Worm (Caenorhabditis elegans) whole organism, L4 larva: ENCODE results near the gene F56D6.22.

ENCODE experiments used
- D1046.2 ChIP-seq: fragments of 200-800 bp; sonication (Bioruptor generic); IDR thresholded peaks from 2 replicates; pipeline ENCODE4 v1.3.6; 2022; ENCODE audit warnings: missing genetic modification characterization, missing compliant biosample characterization
- F44E2.7 ChIP-seq: fragments of 200-800 bp; sonication (Bioruptor generic); IDR thresholded peaks from 2 replicates; pipeline ENCODE4 v2.1.2; 2022; ENCODE audit warnings: missing genetic modification characterization, missing compliant biosample characterization
- R02D3.7 ChIP-seq: fragments of 150-350 bp; sonication (generic microtip); optimal IDR thresholded peaks from 3 replicates; lab custom pipeline; 2014; ENCODE audit warnings: missing biosample characterization, missing genetic modification characterization
- T20F7.1 ChIP-seq: fragments of 200-800 bp; sonication (Bioruptor generic); optimal IDR thresholded peaks from 2 replicates; lab custom pipeline; 2018; ENCODE audit warnings: mild to moderate bottlenecking, missing genetic modification characterization, missing compliant biosample characterization
- Y105C5A.15 ChIP-seq: fragments of 200-800 bp; sonication (Bioruptor generic); IDR thresholded peaks from 2 replicates; pipeline ENCODE4 v1.3.6; 2022; ENCODE audit warnings: missing genetic modification characterization, missing compliant biosample characterization
- Y48G9A.11 ChIP-seq: fragments of 200-800 bp; sonication (Bioruptor generic); IDR thresholded peaks from 2 replicates; pipeline ENCODE4 v1.3.6; 2022; ENCODE audit warnings: missing genetic modification reagents, missing genetic modification characterization, missing compliant biosample characterization
- Y5F2A.4 ChIP-seq: fragments of 200-800 bp; sonication (Bioruptor generic); optimal IDR thresholded peaks from 2 replicates; lab custom pipeline; 2018; ENCODE audit warnings: mild to moderate bottlenecking, missing genetic modification characterization, missing compliant biosample characterization
- ZK337.2 ChIP-seq: fragments of 200-800 bp; sonication (Bioruptor generic); IDR thresholded peaks from 2 replicates; pipeline ENCODE4 v1.3.6; 2022; ENCODE audit warnings: missing genetic modification reagents, missing genetic modification characterization, missing compliant biosample characterization
- aha-1 ChIP-seq: fragments of 150-350 bp; peaks from one replicate; lab custom pipeline; 2014; ENCODE audit warnings: missing biosample characterization, missing genetic modification characterization
- aly-2 ChIP-seq: sonication (generic microtip); optimal IDR thresholded peaks from 2 replicates; lab custom pipeline; 2018; ENCODE audit warnings: missing biosample characterization, missing genetic modification characterization
- arid-1 ChIP-seq: fragments of 200-800 bp; sonication (Bioruptor generic); conservative IDR thresholded peaks from 2 replicates; pipeline ENCODE4 v1.3.6; 2022; ENCODE audit warnings: missing genetic modification reagents, missing genetic modification characterization, missing compliant biosample characterization
- ceh-44 ChIP-seq: fragments of 200-800 bp; sonication (Bioruptor generic); IDR thresholded peaks from 2 replicates; pipeline ENCODE4 v1.3.6; 2022; ENCODE audit warnings: missing genetic modification reagents, missing genetic modification characterization, missing compliant biosample characterization
- ces-1 ChIP-seq: fragments of 150-350 bp; sonication (generic microtip); optimal IDR thresholded peaks from 4 replicates; lab custom pipeline; 2014; ENCODE audit warnings: missing biosample characterization, missing genetic modification reagents, missing genetic modification characterization
- cey-2 ChIP-seq: sonication (generic microtip); optimal IDR thresholded peaks from 3 replicates; lab custom pipeline; 2017; ENCODE audit warnings: missing genetic modification characterization, mild to moderate bottlenecking, missing compliant biosample characterization, antibody characterized with exemption, borderline replicate concordance; ENCODE audit not compliant: insufficient read depth
- ctbp-1 ChIP-seq: fragments of 200-800 bp; sonication (Bioruptor generic); IDR thresholded peaks from 2 replicates; pipeline ENCODE4 v1.3.6; 2022; ENCODE audit warnings: missing genetic modification reagents, missing genetic modification characterization, missing compliant biosample characterization
- daf-12 ChIP-seq: fragments of 150-350 bp; optimal IDR thresholded peaks from 2 replicates; lab custom pipeline; 2014; ENCODE audit warnings: missing biosample characterization, missing genetic modification reagents, missing genetic modification characterization
- daf-19 ChIP-seq: fragments of 200-800 bp; sonication (Bioruptor generic); conservative IDR thresholded peaks from 2 replicates; pipeline ENCODE4 v1.3.6; 2022; ENCODE audit warnings: missing genetic modification characterization, missing compliant biosample characterization
- dve-1 ChIP-seq: sonication (generic microtip); optimal IDR thresholded peaks from 2 replicates; lab custom pipeline; 2017; ENCODE audit warnings: antibody characterized with exemption, mild to moderate bottlenecking, missing genetic modification characterization, missing compliant biosample characterization; ENCODE audit not compliant: insufficient read depth
- egl-27 ChIP-seq: sonication (generic microtip); optimal IDR thresholded peaks from 3 replicates; lab custom pipeline; 2017; ENCODE audit warnings: missing biosample characterization, missing genetic modification reagents, missing genetic modification characterization
- egl-43 ChIP-seq: fragments of 200-800 bp; sonication (Bioruptor generic); IDR thresholded peaks from 2 replicates; pipeline ENCODE4 v1.3.6; 2022; ENCODE audit warnings: missing genetic modification reagents, missing genetic modification characterization, missing compliant biosample characterization
- fkh-10 ChIP-seq: fragments of 150-350 bp; optimal IDR thresholded peaks from 2 replicates; lab custom pipeline; 2014; ENCODE audit warnings: missing biosample characterization, missing genetic modification reagents, missing genetic modification characterization
- gei-8 ChIP-seq: fragments of 200-800 bp; sonication (Bioruptor generic); optimal IDR thresholded peaks from 2 replicates; lab custom pipeline; 2018; ENCODE audit warnings: mild to moderate bottlenecking, missing genetic modification characterization, missing compliant biosample characterization
- hif-1 ChIP-seq, 2 experiments: sonication (generic microtip); optimal IDR thresholded peaks; 2 replicates each; lab custom pipeline; 2016 to 2017; ENCODE audit warnings: missing compliant biosample characterization in 2 of 2, missing genetic modification characterization in 2 of 2, missing genetic modification reagents in 2 of 2, missing genotype in 2 of 2, mild to moderate bottlenecking in 1 of 2
- hlh-11 ChIP-seq: fragments of 200-800 bp; sonication (Bioruptor generic); optimal IDR thresholded peaks from 2 replicates; lab custom pipeline; 2018; ENCODE audit warnings: mild to moderate bottlenecking, missing genetic modification characterization, missing compliant biosample characterization
- hmg-1.1 ChIP-seq: fragments of 200-800 bp; sonication (Bioruptor generic); IDR thresholded peaks from 2 replicates; pipeline ENCODE4 v1.3.6; 2022; ENCODE audit warnings: missing genetic modification reagents, missing genetic modification characterization, missing compliant biosample characterization
- lin-13 ChIP-seq: fragments of 150-350 bp; optimal IDR thresholded peaks from 2 replicates; lab custom pipeline; 2014; ENCODE audit warnings: missing biosample characterization, missing genetic modification reagents, missing genetic modification characterization
- lin-15B ChIP-seq: fragments of 150-350 bp; sonication (generic microtip); optimal IDR thresholded peaks from 3 replicates; lab custom pipeline; 2014; ENCODE audit warnings: missing biosample characterization, missing genetic modification characterization
- lin-29 ChIP-seq: fragments of 200-800 bp; sonication (Bioruptor generic); IDR thresholded peaks from 2 replicates; pipeline ENCODE4 v1.3.6; 2022; ENCODE audit warnings: missing genetic modification reagents, missing genetic modification characterization, missing compliant biosample characterization
- lin-38 ChIP-seq: fragments of 200-800 bp; sonication (Bioruptor generic); IDR thresholded peaks from 2 replicates; pipeline ENCODE4 v1.3.6; 2022; ENCODE audit warnings: missing genetic modification reagents, missing genetic modification characterization, missing compliant biosample characterization
- mxl-2 ChIP-seq: fragments of 200-800 bp; sonication (Bioruptor generic); conservative IDR thresholded peaks from 2 replicates; pipeline ENCODE4 v1.3.6; 2022; ENCODE audit warnings: missing genetic modification reagents, missing genetic modification characterization, missing compliant biosample characterization
- nhr-10 ChIP-seq: fragments of 150-350 bp; optimal IDR thresholded peaks from 2 replicates; lab custom pipeline; 2014; ENCODE audit warnings: missing biosample characterization, missing genetic modification characterization
- nhr-102 ChIP-seq: sonication (generic microtip); optimal IDR thresholded peaks from 2 replicates; lab custom pipeline; 2016; ENCODE audit warnings: mild to moderate bottlenecking, missing genetic modification characterization, moderate library complexity, missing compliant biosample characterization
- nhr-11 ChIP-seq: fragments of 150-350 bp; optimal IDR thresholded peaks from 2 replicates; lab custom pipeline; 2014; ENCODE audit warnings: missing biosample characterization, missing genetic modification characterization
- nhr-25 ChIP-seq: sonication (generic microtip); optimal IDR thresholded peaks from 2 replicates; lab custom pipeline; 2017; ENCODE audit warnings: missing genetic modification characterization, mild to moderate bottlenecking, missing compliant biosample characterization, antibody characterized with exemption, moderate library complexity, borderline replicate concordance; ENCODE audit not compliant: insufficient read depth
- nhr-42 ChIP-seq: fragments of 200-800 bp; sonication (Bioruptor generic); IDR thresholded peaks from 2 replicates; pipeline ENCODE4 v1.3.6; 2022; ENCODE audit warnings: missing genetic modification characterization, missing compliant biosample characterization
- nhr-6 ChIP-seq: fragments of 150-350 bp; optimal IDR thresholded peaks from 2 replicates; lab custom pipeline; 2014; ENCODE audit warnings: missing biosample characterization, missing genetic modification characterization
- nhr-76 ChIP-seq: fragments of 150-350 bp; optimal IDR thresholded peaks from 2 replicates; lab custom pipeline; 2014; ENCODE audit warnings: missing biosample characterization, missing genetic modification characterization
- pha-4 ChIP-seq, 2 experiments: fragments of 150-350 bp in 1 of 2; fragments of 200-800 bp in 1 of 2; sonication (Bioruptor generic) in 1 of 2; IDR thresholded peaks in 1 of 2; optimal IDR thresholded peaks in 1 of 2; 2 replicates each; pipeline versions ENCODE4 v1.3.6 to Lab custom; 2014 to 2022; ENCODE audit warnings: missing genetic modification characterization in 2 of 2, missing genetic modification reagents in 2 of 2, missing biosample characterization in 1 of 2, missing compliant biosample characterization in 1 of 2
- php-3 ChIP-seq: fragments of 200-800 bp; sonication (Bioruptor generic); IDR thresholded peaks from 2 replicates; pipeline ENCODE4 v1.3.6; 2022; ENCODE audit warnings: missing genetic modification reagents, missing genetic modification characterization, missing compliant biosample characterization
- pqm-1 ChIP-seq: sonication (generic microtip); optimal IDR thresholded peaks from 2 replicates; lab custom pipeline; 2017; ENCODE audit warnings: missing biosample characterization, missing genetic modification characterization
- saeg-2 ChIP-seq: fragments of 200-800 bp; sonication (Bioruptor generic); IDR thresholded peaks from 2 replicates; pipeline ENCODE4 v1.3.6; 2022; ENCODE audit warnings: missing genetic modification reagents, missing genetic modification characterization, missing compliant biosample characterization
- skn-1 ChIP-seq: fragments of 150-350 bp; optimal IDR thresholded peaks from 2 replicates; lab custom pipeline; 2014; ENCODE audit warnings: missing biosample characterization, missing genetic modification characterization
- snpc-4 ChIP-seq: fragments of 150-350 bp; optimal IDR thresholded peaks from 2 replicates; lab custom pipeline; 2014; ENCODE audit warnings: missing biosample characterization, missing genetic modification characterization
- tra-1 ChIP-seq: fragments of 200-800 bp; sonication (Bioruptor generic); IDR thresholded peaks from 2 replicates; pipeline ENCODE4 v1.3.6; 2022; ENCODE audit warnings: missing genetic modification reagents, missing genetic modification characterization, missing compliant biosample characterization
- unc-39 ChIP-seq: sonication (generic microtip); optimal IDR thresholded peaks from 2 replicates; lab custom pipeline; 2017; ENCODE audit warnings: missing biosample characterization, missing genetic modification characterization
- unc-62 ChIP-seq, 3 experiments: fragments of 150-350 bp in 1 of 3; sonication (generic microtip); optimal IDR thresholded peaks in 2 of 3; peaks in 1 of 3; 1 replicate in 1 of 3; 2 replicates in 2 of 3; lab custom pipeline; 2014 to 2017; ENCODE audit warnings: missing biosample characterization in 3 of 3, missing genetic modification characterization in 3 of 3, missing genetic modification reagents in 3 of 3, missing genotype in 1 of 3
- vab-7 ChIP-seq: fragments of 200-800 bp; sonication (Bioruptor generic); IDR thresholded peaks from 2 replicates; pipeline ENCODE4 v1.3.6; 2022; ENCODE audit warnings: missing genetic modification reagents, missing genetic modification characterization, missing compliant biosample characterization
- zag-1 ChIP-seq: fragments of 150-350 bp; optimal IDR thresholded peaks from 2 replicates; lab custom pipeline; 2014; ENCODE audit warnings: missing biosample characterization, missing genetic modification characterization
- zfp-2 ChIP-seq: sonication (generic microtip); optimal IDR thresholded peaks from 2 replicates; lab custom pipeline; 2016; ENCODE audit warnings: mild to moderate bottlenecking, missing genetic modification characterization, missing compliant biosample characterization
- zip-11 ChIP-seq: fragments of 200-800 bp; sonication (Bioruptor generic); IDR thresholded peaks from 2 replicates; pipeline ENCODE4 v1.3.6; 2022; ENCODE audit warnings: missing genetic modification characterization, missing compliant biosample characterization
- zip-2 ChIP-seq: fragments of 150-350 bp; optimal IDR thresholded peaks from 2 replicates; lab custom pipeline; 2014; ENCODE audit warnings: missing biosample characterization, missing genetic modification characterization

F56D6.22 gene

DNA sequence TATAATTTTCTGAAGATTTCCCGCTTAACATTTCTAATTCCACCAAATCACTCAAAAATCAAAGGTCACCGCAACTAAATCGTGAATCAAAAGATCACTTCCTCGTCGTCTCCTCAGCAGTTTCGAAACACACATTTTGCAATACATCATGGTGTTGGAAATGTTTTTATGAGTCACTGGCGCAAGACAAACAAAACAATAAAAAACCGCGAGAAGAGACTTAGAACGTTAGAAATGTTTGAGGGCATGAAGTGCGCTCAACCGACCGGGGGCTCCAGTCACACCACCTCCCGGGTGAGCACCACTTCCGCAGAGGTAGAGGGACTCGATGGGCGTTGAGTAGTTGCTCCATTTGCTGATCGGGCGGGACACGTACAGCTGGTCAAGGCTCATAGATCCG, 32.1 kb downstream of the F56D6.22 start (continued):
- TF ChIP-seq nhr-42 (GFP tag; lab: Robert Waterston, UW) (no peak), nhr-11 (tag; lab: Kevin White, UChicago) (no peak), unc-62 (GFP tag; optimal IDR thresholded peaks at IDR 0.05 in 1 of 2; lab: Kevin White, UChicago) (no peak), unc-62 (tag; optimal IDR thresholded peaks at IDR 0.05; lab: Kevin White, UChicago) (no peak), Y48G9A.11 (GFP tag; lab: Robert Waterston, UW) (no peak), skn-1 (tag; lab: Kevin White, UChicago) (no peak), ces-1 (no peak), T20F7.1 (no peak), ctbp-1 (no peak), php-3 (GFP tag; lab: Robert Waterston, UW) (peak; percentile 70), egl-27 (tag; lab: Kevin White, UChicago) (no peak), pqm-1 (tag; lab: Kevin White, UChicago) (peak; percentile 24), ceh-44 (GFP tag; lab: Robert Waterston, UW) (no peak), lin-38 (GFP tag; lab: Robert Waterston, UW) (no peak), nhr-102 (no peak), saeg-2 (GFP tag; lab: Robert Waterston, UW) (no peak), zip-2 (no peak), zag-1 (no peak), lin-29 (GFP tag; lab: Robert Waterston, UW) (no peak), F44E2.7 (no peak), unc-39 (tag; lab: Kevin White, UChicago) (no peak), daf-19 (GFP tag; lab: Robert Waterston, UW) (no peak), hlh-11 (tag; lab: Kevin White, UChicago) (peak; percentile 73), daf-12 (tag; lab: Kevin White, UChicago) (no peak), mxl-2 (GFP tag; lab: Robert Waterston, UW) (no peak), Y5F2A.4 (GFP tag; lab: Kevin White, UChicago) (no peak), nhr-25 (no peak), nhr-6 (tag; lab: Kevin White, UChicago) (peak; percentile 86), hif-1 (tag; optimal IDR thresholded peaks at IDR 0.05; lab: Kevin White, UChicago) (peak in 1 of 2 experiments; percentile 41), lin-13 (GFP tag; lab: Kevin White, UChicago) (peak; percentile 42), vab-7 (no peak), dve-1 (tag; lab: Kevin White, UChicago) (peak; percentile 70), D1046.2 (no peak), nhr-76 (tag; lab: Kevin White, UChicago) (no peak), fkh-10 (GFP tag; lab: Kevin White, UChicago) (no peak), pha-4 (GFP tag; IDR thresholded peaks at IDR 0.05; lab: Robert Waterston, UW) (no peak), pha-4 (tag; optimal IDR thresholded peaks at IDR 0.05; lab: Kevin White, UChicago) (peak; percentile 38), nhr-10 (tag; lab: Kevin White, UChicago) (no peak), arid-1 (no peak), lin-15B (no peak), Y105C5A.15 (GFP tag; lab: Robert Waterston, UW) (no peak), egl-43 (GFP tag; lab: Robert Waterston, UW) (no peak), R02D3.7 (tag; lab: Kevin White, UChicago) (no peak), gei-8 (GFP tag; lab: Kevin White, UChicago) (no peak), ZK337.2 (GFP tag; lab: Robert Waterston, UW) (no peak), tra-1 (GFP tag; lab: Robert Waterston, UW) (no peak), cey-2 (tag; lab: Kevin White, UChicago) (no peak), snpc-4 (tag; lab: Kevin White, UChicago) (no peak), zfp-2 (tag; lab: Kevin White, UChicago) (no peak), aha-1 (tag; lab: Kevin White, UChicago) (no peak), aly-2 (tag; lab: Kevin White, UChicago) (no peak), hmg-1.1 (no peak), zip-11 (GFP tag; lab: Robert Waterston, UW) (no peak)
